Fruit fly (Drosophila melanogaster): ENCODE data around the gene CG6686.

The CG6686 gene

DNA sequence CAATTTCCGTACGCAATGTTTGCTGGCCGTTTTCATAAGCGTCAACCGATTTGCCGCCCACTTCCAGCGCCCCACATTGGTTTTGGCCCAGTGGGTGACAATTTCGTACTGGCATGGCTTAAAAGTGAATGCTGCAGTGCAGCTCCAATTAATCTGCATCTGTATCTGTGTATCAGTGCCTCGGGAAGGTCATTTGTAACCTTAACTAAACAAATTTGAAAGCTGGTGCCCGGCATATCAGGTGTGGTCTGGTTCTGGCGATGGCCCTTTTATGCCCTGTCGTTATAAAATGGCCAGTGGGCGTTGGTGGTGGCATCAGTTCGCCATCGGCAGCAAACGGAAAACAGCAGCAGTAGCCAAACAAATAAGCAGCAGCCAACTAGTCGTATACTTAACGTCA, 44.0 kb downstream of the CG6686 start, which contains the start of gene Crys:
Crys (plus strand) TSS at position 301 of the 400 bp plus-strand sequence.
- TF ChIP-seq CG6792 (GFP tag; optimal IDR thresholded peaks at IDR 0.05) (no peak), Sox15 (GFP tag; optimal IDR thresholded peaks at IDR 0.05) (no peak), Hr39 (GFP tag; optimal IDR thresholded peaks at IDR 0.05) (no peak), CG31627 (GFP tag; optimal IDR thresholded peaks at IDR 0.05) (no peak), Eip75B (GFP tag; optimal IDR thresholded peaks at IDR 0.05) (no peak), Hr38 (GFP tag; optimal IDR thresholded peaks at IDR 0.05) (no peak)

DNA sequence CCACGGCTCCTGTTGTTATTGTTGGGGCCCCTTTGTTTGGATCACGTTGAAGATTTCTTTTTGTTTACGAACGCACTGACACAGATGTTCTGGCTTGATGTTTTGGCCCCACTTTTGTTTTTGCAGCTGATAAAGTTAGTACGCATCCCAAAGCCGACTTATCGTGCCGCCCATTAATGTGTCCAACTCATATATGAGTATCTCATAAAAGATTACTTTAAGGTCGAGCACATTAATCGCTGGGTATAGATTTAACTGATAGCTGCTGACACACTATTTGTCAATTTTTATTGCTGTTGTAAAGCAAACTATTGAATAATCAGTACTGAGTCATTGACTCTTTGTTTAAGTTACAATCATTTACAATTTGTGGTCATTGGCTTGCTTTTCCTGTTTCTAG, 45.0 kb downstream of the CG6686 start:
- TF ChIP-seq dac (GFP tag; optimal IDR thresholded peaks at IDR 0.05) (no peak), CG8119 (GFP tag; IDR thresholded peaks at IDR 0.05) (no peak), fkh (GFP tag; optimal IDR thresholded peaks at IDR 0.05) (no peak), Blimp-1 (GFP tag; optimal IDR thresholded peaks at IDR 0.05) (no peak), net (GFP tag; optimal IDR thresholded peaks at IDR 0.05) (no peak), CG6163 (GFP tag; IDR thresholded peaks at IDR 0.05) (no peak), vri (GFP tag; optimal IDR thresholded peaks at IDR 0.05) (no peak), esn (GFP tag; optimal IDR thresholded peaks at IDR 0.05) (no peak), fd85E (GFP tag; optimal IDR thresholded peaks at IDR 0.05) (no peak), achi (GFP tag; optimal IDR thresholded peaks at IDR 0.05) (no peak), CG34406 (GFP tag; optimal IDR thresholded peaks at IDR 0.05) (no peak), CG11902 (GFP tag; optimal IDR thresholded peaks at IDR 0.05) (no peak)

DNA sequence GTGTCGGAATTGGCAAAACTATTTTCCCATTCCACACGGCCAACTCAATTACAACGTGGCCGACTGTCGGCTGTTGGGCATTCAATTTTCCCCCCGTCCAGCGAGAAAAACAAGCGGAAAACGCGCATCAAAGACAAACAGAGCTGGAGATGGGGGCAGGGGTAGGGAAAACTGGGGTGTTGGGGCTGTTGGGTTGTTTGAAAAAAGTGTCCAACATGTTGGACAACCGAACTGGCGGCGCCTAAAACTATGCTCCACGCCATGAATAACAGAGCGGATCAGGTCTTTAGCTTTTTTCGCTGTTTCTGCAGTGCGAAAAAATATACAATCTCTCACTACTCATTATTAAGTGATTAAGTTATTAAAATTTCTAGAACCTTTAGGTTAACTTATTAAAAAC, 45.6 kb downstream of the CG6686 start:
- TF ChIP-seq CG32006 (GFP tag; optimal IDR thresholded peaks at IDR 0.05) (peak; percentile 41), lz (GFP tag; optimal IDR thresholded peaks at IDR 0.05) (no peak), CG6163 (GFP tag; IDR thresholded peaks at IDR 0.05) (0 out of 3 replicates have a peak, but pooled peaks have one; percentile 16), OdsH (GFP tag; optimal IDR thresholded peaks at IDR 0.05) (peak; percentile 5), achi (GFP tag; optimal IDR thresholded peaks at IDR 0.05) (peak; percentile 10), CG15336 (GFP tag; IDR thresholded peaks at IDR 0.05) (no peak), eg (GFP tag; IDR thresholded peaks at IDR 0.05) (0 out of 3 replicates have a peak, but pooled peaks have one; percentile 7), net (GFP tag; optimal IDR thresholded peaks at IDR 0.05) (peak; percentile 12), CG4318 (GFP tag; optimal IDR thresholded peaks at IDR 0.05) (no peak), Hr4 (GFP tag; optimal IDR thresholded peaks at IDR 0.05) (peak; percentile 11)

DNA sequence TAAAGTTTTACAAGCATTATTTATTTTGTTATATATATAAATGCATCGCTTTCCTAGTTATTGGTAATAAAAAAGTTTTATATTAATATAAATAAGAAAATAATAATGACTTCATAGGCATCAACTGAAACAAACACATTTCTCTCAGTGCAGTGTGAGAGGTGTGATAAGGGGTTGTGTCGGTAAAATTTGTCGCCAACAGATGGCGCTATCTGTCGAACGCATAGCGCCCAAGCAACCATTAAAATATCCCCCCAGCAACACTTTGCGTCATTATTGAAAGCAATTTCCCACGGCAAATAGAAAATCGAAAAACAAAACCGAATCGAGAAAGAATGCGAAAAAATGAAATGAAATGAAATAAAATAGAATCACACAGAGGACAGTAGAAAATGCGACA, 47.2 kb downstream of the CG6686 start:
- TF ChIP-seq CG6792 (GFP tag; optimal IDR thresholded peaks at IDR 0.05): no peak

DNA sequence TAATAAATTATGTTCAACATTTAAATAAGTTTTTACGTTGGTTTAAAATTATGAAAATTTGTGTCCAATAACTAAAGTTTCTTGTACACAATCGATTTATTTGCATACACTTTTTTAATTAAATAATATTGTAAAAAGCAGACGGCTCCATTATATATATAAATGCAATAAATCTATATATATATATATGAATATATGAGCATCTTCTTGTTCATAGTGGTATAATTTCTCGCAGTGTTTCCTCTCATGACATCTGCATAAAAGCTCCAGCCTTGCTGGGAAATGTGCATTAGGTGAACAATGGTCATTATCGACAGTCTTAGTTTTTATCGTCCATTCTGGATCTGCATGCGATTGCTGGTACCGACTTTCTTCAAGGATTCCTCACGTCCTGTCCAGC, 50.2 kb downstream of the CG6686 start, which contains the start of gene Or33c:
Or33c (plus strand) TSS at position 301 of the 400 bp plus-strand sequence.
- TF ChIP-seq eg (GFP tag; IDR thresholded peaks at IDR 0.05) (no peak), svp (GFP tag) (no peak), CG6792 (GFP tag; optimal IDR thresholded peaks at IDR 0.05) (no peak), pdm3 (GFP tag; optimal IDR thresholded peaks at IDR 0.05) (no peak), CG16779 (tag; optimal IDR thresholded peaks at IDR 0.05) (no peak), salr (GFP tag; optimal IDR thresholded peaks at IDR 0.05) (no peak), Hr39 (GFP tag; optimal IDR thresholded peaks at IDR 0.05) (no peak), Blimp-1 (GFP tag; optimal IDR thresholded peaks at IDR 0.05) (no peak), CG6163 (GFP tag; IDR thresholded peaks at IDR 0.05) (no peak), spab (GFP tag; optimal IDR thresholded peaks at IDR 0.05) (no peak), CG3032 (tag; optimal IDR thresholded peaks at IDR 0.05) (no peak), lz (GFP tag; optimal IDR thresholded peaks at IDR 0.05) (no peak), CG3919 (GFP tag; optimal IDR thresholded peaks at IDR 0.05) (no peak), CG1621 (tag; optimal IDR thresholded peaks at IDR 0.05) (no peak), Ets96B (tag; optimal IDR thresholded peaks at IDR 0.05) (no peak), Met (GFP tag; optimal IDR thresholded peaks at IDR 0.05) (no peak), CG7368 (GFP tag; optimal IDR thresholded peaks at IDR 0.05) (no peak), vri (GFP tag; optimal IDR thresholded peaks at IDR 0.05) (no peak), dsx (GFP tag; optimal IDR thresholded peaks at IDR 0.05; ENCODE audit: poor library complexity, severe bottlenecking) (no peak), Eip78C (GFP tag) (no peak)

Measured in whole organism, prepupa.